Fruit fly (Drosophila melanogaster) whole organism, embryonic: ENCODE measurements around the gene CG43814.

Experiments used
- Abd-B ChIP-seq: fragments of 200-800 bp; sonication (Bioruptor generic); optimal IDR thresholded peaks from 2 replicates; lab custom pipeline; 2018; ENCODE audit warnings: missing biosample characterization, mild to moderate bottlenecking, missing genetic modification characterization, moderate library complexity
- Adf1 ChIP-seq: fragments of 200-800 bp; sonication (Bioruptor generic); IDR thresholded peaks from 2 replicates; pipeline ENCODE4 v1.3.6; 2022; ENCODE audit warnings: missing biosample characterization, missing genetic modification characterization
- Atf-2 ChIP-seq: fragments of 200-800 bp; sonication (Bioruptor generic); optimal IDR thresholded peaks from 2 replicates; lab custom pipeline; 2016; ENCODE audit warnings: missing biosample characterization, missing genetic modification characterization
- B-H1 ChIP-seq: fragments of 200-800 bp; sonication (Bioruptor generic); IDR thresholded peaks from 3 replicates; pipeline ENCODE4 v1.3.6; 2022; ENCODE audit warnings: missing biosample characterization, missing genetic modification characterization
- BEAF-32 ChIP-seq: fragments of 200-800 bp; sonication (Bioruptor generic); optimal IDR thresholded peaks from 3 replicates; lab custom pipeline; 2017; ENCODE audit warnings: missing biosample characterization, missing genetic modification characterization, mild to moderate bottlenecking, moderate library complexity, missing genetic modification reagents
- CG10267 ChIP-seq: fragments of 200-800 bp; sonication (Bioruptor generic); optimal IDR thresholded peaks from 2 replicates; lab custom pipeline; 2018; ENCODE audit warnings: missing biosample characterization, mild to moderate bottlenecking, missing genetic modification characterization, moderate library complexity
- CG10979 ChIP-seq: fragments of 200-800 bp; sonication (Bioruptor generic); optimal IDR thresholded peaks from 2 replicates; lab custom pipeline; 2018; ENCODE audit warnings: missing biosample characterization, mild to moderate bottlenecking, missing genetic modification characterization, moderate library complexity
- CG11504 ChIP-seq: fragments of 200-800 bp; sonication (Bioruptor generic); optimal IDR thresholded peaks from 3 replicates; lab custom pipeline; 2019; ENCODE audit warnings: missing biosample characterization, mild to moderate bottlenecking, missing genetic modification characterization, moderate library complexity
- CG12942 ChIP-seq: fragments of 200-800 bp; sonication (Bioruptor generic); optimal IDR thresholded peaks from 3 replicates; lab custom pipeline; 2016; ENCODE audit warnings: missing biosample characterization, missing genetic modification characterization
- CG1603 ChIP-seq: fragments of 200-800 bp; sonication (Bioruptor generic); optimal IDR thresholded peaks from 2 replicates; lab custom pipeline; 2019; ENCODE audit warnings: missing biosample characterization, mild to moderate bottlenecking, missing genetic modification characterization, moderate library complexity
- CG16863 ChIP-seq: fragments of 200-800 bp; sonication (Bioruptor generic); optimal IDR thresholded peaks from 3 replicates; lab custom pipeline; 2016; ENCODE audit warnings: missing biosample characterization, missing genetic modification characterization
- CG17802 ChIP-seq: fragments of 200-800 bp; sonication (Bioruptor generic); optimal IDR thresholded peaks from 2 replicates; lab custom pipeline; 2018; ENCODE audit warnings: missing biosample characterization, mild to moderate bottlenecking, missing genetic modification characterization, moderate library complexity
- CG18262 ChIP-seq: fragments of 200-800 bp; optimal IDR thresholded peaks from 3 replicates; lab custom pipeline; 2019; ENCODE audit warnings: missing biosample characterization, mild to moderate bottlenecking, missing genetic modification characterization, moderate library complexity
- CG1832 ChIP-seq: fragments of 200-800 bp; sonication (Bioruptor generic); optimal IDR thresholded peaks from 2 replicates; lab custom pipeline; 2017; ENCODE audit warnings: missing biosample characterization, mild to moderate bottlenecking, missing genetic modification characterization, inconsistent platforms
- CG2712 ChIP-seq: fragments of 200-800 bp; optimal IDR thresholded peaks from 3 replicates; lab custom pipeline; 2019; ENCODE audit warnings: missing biosample characterization, mild to moderate bottlenecking, missing genetic modification characterization, moderate library complexity
- CG6175 ChIP-seq: fragments of 200-800 bp; sonication (Bioruptor generic); IDR thresholded peaks from 3 replicates; pipeline ENCODE4 v1.3.6; 2022; ENCODE audit warnings: missing biosample characterization, missing genetic modification characterization
- CG7372 ChIP-seq: fragments of 200-800 bp; sonication (Bioruptor generic); IDR thresholded peaks from 2 replicates; pipeline ENCODE4 v1.3.6; 2022; ENCODE audit warnings: missing biosample characterization, missing genetic modification characterization
- CG8478 ChIP-seq: fragments of >200 bp; optimal IDR thresholded peaks from 2 replicates; lab custom pipeline; 2018
- CG9437 ChIP-seq: fragments of 200-800 bp; sonication (Bioruptor generic); optimal IDR thresholded peaks from 2 replicates; lab custom pipeline; 2018; ENCODE audit warnings: missing biosample characterization, mild to moderate bottlenecking, missing genetic modification characterization
- D ChIP-seq, 2 experiments: fragments of 200-800 bp in 1 of 2; fragments of >200 bp in 1 of 2; sonication (Bioruptor generic) in 1 of 2; optimal IDR thresholded peaks; 2 replicates in 1 of 2; 3 replicates in 1 of 2; lab custom pipeline; 2017; ENCODE audit warnings: mild to moderate bottlenecking in 1 of 2, missing biosample characterization in 1 of 2, missing genetic modification characterization in 1 of 2, missing genetic modification reagents in 1 of 2
- Doc3 ChIP-seq: fragments of 200-800 bp; sonication (Bioruptor generic); IDR thresholded peaks from 3 replicates; pipeline ENCODE4 v1.3.6; 2022; ENCODE audit warnings: missing biosample characterization, missing genetic modification characterization; ENCODE audit not compliant: partially characterized antibody
- Gug ChIP-seq: fragments of 200-800 bp; sonication (Bioruptor generic); IDR thresholded peaks from 4 replicates; pipeline ENCODE4 v1.3.6; 2022; ENCODE audit warnings: missing biosample characterization, missing genetic modification characterization
- HLH3B ChIP-seq: fragments of 200-800 bp; sonication (Bioruptor generic); IDR thresholded peaks from 2 replicates; pipeline ENCODE4 v1.3.6; 2022; ENCODE audit warnings: missing biosample characterization, missing genetic modification characterization
- Jarid2 ChIP-seq: fragments of 200-800 bp; sonication (Bioruptor generic); optimal IDR thresholded peaks from 3 replicates; lab custom pipeline; 2017; ENCODE audit warnings: mild to moderate bottlenecking, missing biosample characterization, missing genetic modification reagents, missing genetic modification characterization
- Med ChIP-seq: fragments of 200-800 bp; sonication (Bioruptor generic); peaks from one replicate; lab custom pipeline; 2016; ENCODE audit warnings: missing biosample characterization, missing genetic modification characterization, mild to moderate bottlenecking, inconsistent platforms, moderate library complexity
- Nf-YB ChIP-seq: fragments of 200-800 bp; sonication (Bioruptor generic); optimal IDR thresholded peaks from 3 replicates; lab custom pipeline; 2019; ENCODE audit warnings: missing biosample characterization, mild to moderate bottlenecking, missing genetic modification characterization, moderate library complexity
- PHDP ChIP-seq: fragments of 200-800 bp; sonication (Bioruptor generic); optimal IDR thresholded peaks from 3 replicates; lab custom pipeline; 2018; ENCODE audit warnings: missing biosample characterization, mild to moderate bottlenecking, missing genetic modification characterization, moderate library complexity
- Pdp1 ChIP-seq, 2 experiments: fragments of 200-800 bp; sonication (Bioruptor generic); optimal IDR thresholded peaks; 3 replicates each; lab custom pipeline; 2016; ENCODE audit warnings: missing biosample characterization in 2 of 2, missing genetic modification characterization in 2 of 2, mild to moderate bottlenecking in 1 of 2, moderate library complexity in 1 of 2
- TFAM ChIP-seq: fragments of 200-800 bp; sonication (Bioruptor generic); optimal IDR thresholded peaks from 2 replicates; lab custom pipeline; 2017; ENCODE audit warnings: missing biosample characterization, missing genetic modification characterization, inconsistent platforms
- bsh ChIP-seq, 2 experiments: fragments of 200-800 bp; sonication (Bioruptor generic); optimal IDR thresholded peaks; 2 replicates each; lab custom pipeline; 2017 to 2018; ENCODE audit warnings: mild to moderate bottlenecking in 2 of 2, missing biosample characterization in 2 of 2, missing genetic modification characterization in 2 of 2, moderate library complexity in 1 of 2
- caup ChIP-seq: fragments of 200-800 bp; sonication (Bioruptor generic); optimal IDR thresholded peaks from 3 replicates; lab custom pipeline; 2017; ENCODE audit warnings: missing biosample characterization, mild to moderate bottlenecking, missing genetic modification characterization, moderate library complexity; ENCODE audit not compliant: severe bottlenecking
- cg ChIP-seq: fragments of 200-800 bp; sonication (Bioruptor generic); optimal IDR thresholded peaks from 3 replicates; lab custom pipeline; 2019; ENCODE audit warnings: missing biosample characterization, mild to moderate bottlenecking, missing genetic modification characterization, moderate library complexity
- gcm ChIP-seq: fragments of 200-800 bp; sonication (Bioruptor generic); optimal IDR thresholded peaks from 2 replicates; lab custom pipeline; 2019; ENCODE audit warnings: missing biosample characterization, mild to moderate bottlenecking, missing genetic modification characterization, moderate library complexity
- gem ChIP-seq: fragments of 200-800 bp; sonication (Bioruptor generic); optimal IDR thresholded peaks from 2 replicates; lab custom pipeline; 2019; ENCODE audit warnings: missing biosample characterization, mild to moderate bottlenecking, missing genetic modification characterization, moderate library complexity
- gsb ChIP-seq: fragments of 200-800 bp; sonication (Bioruptor generic); IDR thresholded peaks from 2 replicates; pipeline ENCODE4 v1.3.6; 2022; ENCODE audit warnings: missing biosample characterization, missing genetic modification characterization
- hb ChIP-seq: fragments of 200-800 bp; sonication (Bioruptor generic); IDR thresholded peaks from 3 replicates; pipeline ENCODE4 v1.3.6; 2022; ENCODE audit warnings: missing biosample characterization, missing genetic modification characterization; ENCODE audit not compliant: partially characterized antibody
- klu ChIP-seq: fragments of 200-800 bp; sonication (Bioruptor generic); IDR thresholded peaks from 2 replicates; pipeline ENCODE4 v1.3.6; 2022; ENCODE audit warnings: missing biosample characterization, missing genetic modification characterization
- lov ChIP-seq, 2 experiments: fragments of 200-800 bp in 1 of 2; fragments of >200 bp in 1 of 2; sonication (Bioruptor generic) in 1 of 2; IDR thresholded peaks in 1 of 2; optimal IDR thresholded peaks in 1 of 2; 2 replicates in 1 of 2; 3 replicates in 1 of 2; pipeline versions ENCODE4 v1.3.6 to Lab custom; 2017 to 2022; ENCODE audit warnings: missing biosample characterization in 1 of 2, missing genetic modification characterization in 1 of 2
- mam ChIP-seq: fragments of 200-800 bp; sonication (Bioruptor generic); optimal IDR thresholded peaks from 3 replicates; lab custom pipeline; 2016; ENCODE audit warnings: missing biosample characterization, missing genetic modification characterization
- nerfin-2 ChIP-seq: fragments of 200-800 bp; sonication (Bioruptor generic); IDR thresholded peaks from 2 replicates; pipeline ENCODE4 v1.3.6; 2022; ENCODE audit warnings: missing biosample characterization, missing genetic modification characterization; ENCODE audit not compliant: partially characterized antibody
- sens ChIP-seq: fragments of 200-800 bp; sonication (Bioruptor generic); peaks from one replicate; lab custom pipeline; 2016; ENCODE audit warnings: missing biosample characterization, missing genetic modification characterization
- sr ChIP-seq: fragments of 200-800 bp; sonication (Bioruptor generic); IDR thresholded peaks from 3 replicates; pipeline ENCODE4 v1.3.6; 2022; ENCODE audit warnings: missing biosample characterization, missing genetic modification characterization
- twi ChIP-seq: fragments of 200-800 bp; optimal IDR thresholded peaks from 2 replicates; lab custom pipeline; 2019; ENCODE audit warnings: missing biosample characterization, mild to moderate bottlenecking, missing genetic modification characterization, moderate library complexity
- zen ChIP-seq: fragments of 200-800 bp; sonication (Bioruptor generic); optimal IDR thresholded peaks from 3 replicates; lab custom pipeline; 2018; ENCODE audit warnings: missing biosample characterization, mild to moderate bottlenecking, missing genetic modification characterization, moderate library complexity

CG43814 gene

DNA sequence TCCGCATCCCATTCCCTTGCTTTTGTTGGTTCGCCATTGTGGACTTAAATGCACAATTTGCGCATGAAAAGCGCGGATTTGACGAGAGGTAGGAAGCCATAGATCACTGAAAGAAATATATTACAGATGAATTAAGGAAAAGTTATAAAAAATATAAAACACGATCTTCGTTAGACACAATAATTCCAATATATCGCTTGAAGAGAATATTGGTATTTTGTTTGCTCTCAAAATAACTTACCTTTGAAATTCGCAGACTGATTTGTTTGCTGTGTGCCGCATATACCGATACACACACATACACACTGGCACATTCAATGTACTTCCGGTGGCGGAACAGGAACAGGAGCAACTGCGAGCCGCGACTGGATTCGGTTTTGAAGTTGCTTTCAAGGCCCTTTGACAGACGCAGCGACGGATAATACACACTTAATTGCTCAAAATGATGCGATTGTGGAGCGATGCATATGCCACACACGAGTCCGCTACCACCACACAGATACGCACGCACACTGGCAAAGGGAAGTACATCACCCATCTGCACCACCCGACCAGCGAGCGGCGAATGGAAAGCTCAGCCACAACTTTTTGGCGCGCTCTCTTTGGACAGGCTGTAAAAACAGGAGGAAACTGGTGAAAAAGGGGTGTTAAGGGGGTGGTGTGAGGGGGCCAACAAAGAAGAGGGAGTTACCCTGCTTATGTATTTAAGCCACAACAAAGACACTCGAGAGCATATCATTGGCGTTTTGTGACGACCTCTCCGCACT, 673 bp upstream of the CG43814 start (continued):
- TF ChIP-seq B-H1 (no peak), sens (peak; percentile 77), Doc3 (no peak), bsh (GFP tag; optimal IDR thresholded peaks at IDR 0.05; lab: Kevin White, UChicago) (peak in 1 of 2 experiments; percentile 22), TFAM (no peak), CG17802 (tag; lab: Kevin White, UChicago) (no peak), Gug (GFP tag; lab: Robert Waterston, UW) (0 out of 4 replicates have a peak, but pooled peaks have one; percentile 27), CG2712 (tag; lab: Kevin White, UChicago) (peak; percentile 31), CG18262 (peak; percentile 16), gem (tag; lab: Kevin White, UChicago) (peak; percentile 39), CG1603 (tag; lab: Kevin White, UChicago) (peak; percentile 14), gsb (GFP tag; lab: Robert Waterston, UW) (no peak), CG10979 (tag; lab: Kevin White, UChicago) (peak; percentile 39), PHDP (tag; lab: Kevin White, UChicago) (no peak), CG16863 (no peak), CG10267 (tag; lab: Kevin White, UChicago) (peak; percentile 9), klu (GFP tag; lab: Robert Waterston, UW) (no peak), Atf-2 (GFP tag; lab: Kevin White, UChicago) (no peak), CG11504 (tag; lab: Kevin White, UChicago) (peak; percentile 2), D (optimal IDR thresholded peaks at IDR 0.05; lab: Kevin White, UChicago) (no peak), D (GFP tag; optimal IDR thresholded peaks at IDR 0.05; lab: Kevin White, UChicago) (peak; percentile 18), Med (GFP tag; lab: Kevin White, UChicago) (peak; percentile 66), Nf-YB (GFP tag; lab: Kevin White, UChicago) (peak; percentile 69)

DNA sequence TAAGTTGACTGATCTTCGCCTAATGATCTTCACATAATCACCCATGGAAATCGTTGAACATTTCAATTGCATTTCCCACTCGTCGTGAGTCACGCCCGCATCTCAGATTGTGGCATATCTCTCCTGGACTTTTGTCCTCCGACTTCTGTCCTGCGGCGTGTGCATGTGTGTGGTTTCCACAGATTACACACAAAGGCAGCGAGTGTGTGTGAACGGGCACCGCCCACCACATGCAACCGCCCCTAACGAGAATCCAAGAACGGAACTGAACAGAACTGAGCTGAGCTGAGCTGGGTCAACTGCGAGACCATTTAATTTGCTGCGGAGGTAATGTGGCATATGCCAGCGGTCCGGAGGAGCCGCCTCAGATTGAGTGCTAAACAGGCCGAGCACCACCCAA, 3.4 kb downstream of the CG43814 start:
- TF ChIP-seq CG12942 (GFP tag; lab: Kevin White, UChicago) = no peak
- no peak for TF ChIP-seq CG1603 (tag; lab: Kevin White, UChicago)
- peak; percentile 90 for TF ChIP-seq twi (tag; lab: Kevin White, UChicago)
- peak; percentile 54 for TF ChIP-seq D (optimal IDR thresholded peaks at IDR 0.05; lab: Kevin White, UChicago)
- no peak for TF ChIP-seq D (GFP tag; optimal IDR thresholded peaks at IDR 0.05; lab: Kevin White, UChicago)
- peak; percentile 36 for TF ChIP-seq BEAF-32 (GFP tag; lab: Kevin White, UChicago)
- peak; percentile 12 for TF ChIP-seq cg (GFP tag; lab: Kevin White, UChicago)
- TF ChIP-seq zen = peak; percentile 24
- TF ChIP-seq lov (optimal IDR thresholded peaks at IDR 0.05; lab: Kevin White, UChicago) = no peak
- TF ChIP-seq lov (GFP tag; IDR thresholded peaks at IDR 0.05; lab: Robert Waterston, UW) = 0 out of 3 replicates have a peak, but pooled peaks have one; percentile 29
- peak; percentile 66 for TF ChIP-seq CG17802 (tag; lab: Kevin White, UChicago)
- TF ChIP-seq Abd-B (GFP tag; lab: Kevin White, UChicago) = no peak
- TF ChIP-seq gcm (GFP tag; lab: Kevin White, UChicago) = peak; percentile 15

DNA sequence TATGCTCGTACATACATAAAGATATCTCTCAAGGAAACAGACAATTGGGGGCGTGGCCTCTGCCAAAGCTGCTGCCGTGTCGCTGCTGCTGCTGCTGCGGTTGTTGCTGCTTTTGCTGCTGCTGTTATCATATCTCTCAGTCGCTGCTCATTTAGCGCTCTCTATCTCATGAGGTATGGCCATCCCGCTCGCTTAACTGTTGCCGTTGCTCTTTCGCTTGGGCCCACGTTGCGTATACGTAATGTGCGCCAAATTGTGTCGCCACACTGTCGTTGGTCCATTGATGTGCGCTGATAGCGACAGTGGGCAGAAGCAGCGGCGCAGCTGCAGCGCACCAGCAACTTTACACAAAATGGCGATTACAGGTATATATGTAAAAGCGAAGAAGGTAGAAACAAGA, 8.7 kb downstream of the CG43814 start:
- TF ChIP-seq sr (GFP tag; lab: Robert Waterston, UW) (peak; percentile 30; the same call in 1 of the 3 replicates), CG8478 (peak; percentile 64), Nf-YB (GFP tag; lab: Kevin White, UChicago) (peak; percentile 64), CG9437 (peak; percentile 2), CG1832 (peak; percentile 52), HLH3B (GFP tag; lab: Robert Waterston, UW) (no peak), CG6175 (GFP tag; lab: Robert Waterston, UW) (0 out of 3 replicates have a peak, but pooled peaks have one; percentile 41), Jarid2 (GFP tag; lab: Kevin White, UChicago) (peak; percentile 32), caup (no peak), CG7372 (peak; percentile 92), mam (GFP tag; lab: Kevin White, UChicago) (no peak), Pdp1 (GFP tag; optimal IDR thresholded peaks at IDR 0.05; lab: Kevin White, UChicago) (peak in 1 of 2 experiments; percentile 73), nerfin-2 (no peak), Med (GFP tag; lab: Kevin White, UChicago) (peak; percentile 75), hb (GFP tag; lab: Robert Waterston, UW) (0 out of 3 replicates have a peak, but pooled peaks have one; percentile 19), Adf1 (GFP tag; lab: Robert Waterston, UW) (peak; percentile 91)
